Fruit fly (Drosophila melanogaster) whole organism, wandering third instar larva: ENCODE measurements around the gene CG12983.

Experiments used
- N ChIP-seq: fragments of >200 bp; optimal IDR thresholded peaks from 2 replicates; lab custom pipeline; 2018; ENCODE audit warnings: missing biosample characterization, missing external identifiers, missing genetic modification characterization
- Vsx2 ChIP-seq: fragments of 200-300, 225-300 bp; sonication (Bioruptor generic); optimal IDR thresholded peaks from 2 replicates; lab custom pipeline; 2018; ENCODE audit warnings: missing biosample characterization, missing genetic modification characterization; ENCODE audit not compliant: partially characterized antibody
- dmrt93B ChIP-seq: fragments of 200-800 bp; sonication (Bioruptor generic); optimal IDR thresholded peaks from 2 replicates; lab custom pipeline; 2018; ENCODE audit warnings: missing biosample characterization, mild to moderate bottlenecking, missing genetic modification characterization
- dsf ChIP-seq: sonication (Bioruptor generic); optimal IDR thresholded peaks from 2 replicates; lab custom pipeline; 2016; ENCODE audit warnings: missing biosample characterization, missing genetic modification characterization, borderline replicate concordance
- ey ChIP-seq: fragments of 200-800 bp; sonication (Bioruptor generic); optimal IDR thresholded peaks from 2 replicates; lab custom pipeline; 2016; ENCODE audit warnings: missing biosample characterization, missing genetic modification characterization
- pan ChIP-seq: fragments of >200 bp; optimal IDR thresholded peaks from 2 replicates; lab custom pipeline; 2017
- tai ChIP-seq: sonication (Bioruptor generic); optimal IDR thresholded peaks from 2 replicates; lab custom pipeline; 2016; ENCODE audit warnings: missing biosample characterization, missing genetic modification characterization

dm6 chr3L:20950136-20950499, 16.4 kb downstream of the CG12983 start:
- peak; percentile 94 for TF ChIP-seq ey
- TF ChIP-seq dmrt93B (GFP tag; lab: Kevin White, UChicago) = peak; percentile 89
- TF ChIP-seq pan (lab: Kevin White, UChicago) = no peak
- TF ChIP-seq N (GFP tag; lab: Kevin White, UChicago) = no peak
- TF ChIP-seq tai (GFP tag; lab: Kevin White, UChicago) = peak; percentile 71
- peak; percentile 59 for TF ChIP-seq dsf
- TF ChIP-seq Vsx2 (GFP tag; lab: Kevin White, UChicago) = no peak
